Fruit fly (Drosophila melanogaster) whole organism, embryonic: ENCODE results near the gene chrb.

Experiments used
- Asciz ChIP-seq: fragments of 200-800 bp; sonication (Bioruptor generic); optimal IDR thresholded peaks from 2 replicates; lab custom pipeline; 2017; ENCODE audit warnings: missing biosample characterization, mild to moderate bottlenecking, missing genetic modification characterization, missing genetic modification reagents
- Atf-2 ChIP-seq: fragments of 200-800 bp; sonication (Bioruptor generic); optimal IDR thresholded peaks from 2 replicates; lab custom pipeline; 2016; ENCODE audit warnings: missing biosample characterization, missing genetic modification characterization
- CG10565 ChIP-seq: fragments of 200-800 bp; sonication (Bioruptor generic); optimal IDR thresholded peaks from 3 replicates; lab custom pipeline; 2016; ENCODE audit warnings: missing biosample characterization, mild to moderate bottlenecking, missing genetic modification characterization
- CG11695 ChIP-seq: fragments of 200-800 bp; sonication (Bioruptor generic); IDR thresholded peaks from 3 replicates; pipeline ENCODE4 v1.3.6; 2022; ENCODE audit warnings: missing biosample characterization, missing genetic modification characterization
- CG12104 ChIP-seq: fragments of 200-800 bp; sonication (Bioruptor generic); optimal IDR thresholded peaks from 3 replicates; lab custom pipeline; 2016; ENCODE audit warnings: missing biosample characterization, missing genetic modification characterization
- CG12236 ChIP-seq: fragments of 200-800 bp; sonication (Bioruptor generic); optimal IDR thresholded peaks from 2 replicates; lab custom pipeline; 2016; ENCODE audit warnings: missing biosample characterization, missing genetic modification characterization
- CG12299 ChIP-seq: fragments of 200-800 bp; sonication (Bioruptor generic); optimal IDR thresholded peaks from 2 replicates; lab custom pipeline; 2018; ENCODE audit warnings: missing biosample characterization, mild to moderate bottlenecking, missing genetic modification characterization
- CG14965 ChIP-seq: fragments of 200-800 bp; sonication (Bioruptor generic); optimal IDR thresholded peaks from 2 replicates; lab custom pipeline; 2016; ENCODE audit warnings: missing biosample characterization, missing genetic modification characterization, borderline replicate concordance
- CG15073 ChIP-seq: fragments of 200-800 bp; sonication (Bioruptor generic); optimal IDR thresholded peaks from 2 replicates; lab custom pipeline; 2016; ENCODE audit warnings: missing biosample characterization, missing genetic modification characterization
- CG16813 ChIP-seq: fragments of 200-800 bp; sonication (Bioruptor generic); IDR thresholded peaks from 3 replicates; pipeline ENCODE4 v1.3.6; 2022; ENCODE audit warnings: missing biosample characterization, missing genetic modification characterization; ENCODE audit not compliant: partially characterized antibody
- CG17612 ChIP-seq: fragments of 200-800 bp; sonication (Bioruptor generic); IDR thresholded peaks from 2 replicates; pipeline ENCODE4 v1.3.6; 2022; ENCODE audit warnings: missing biosample characterization, missing genetic modification characterization
- CG2116 ChIP-seq: fragments of 200-800 bp; sonication (Bioruptor generic); optimal IDR thresholded peaks from 3 replicates; lab custom pipeline; 2018; ENCODE audit warnings: missing biosample characterization, mild to moderate bottlenecking, missing genetic modification characterization
- CG2889 ChIP-seq: fragments of 200-800 bp; sonication (Bioruptor generic); IDR thresholded peaks from 3 replicates; pipeline ENCODE4 v1.3.6; 2022; ENCODE audit warnings: missing biosample characterization, missing genetic modification characterization
- CG30403 ChIP-seq: fragments of 200-800 bp; sonication (Bioruptor generic); optimal IDR thresholded peaks from 3 replicates; lab custom pipeline; 2016; ENCODE audit warnings: missing biosample characterization, missing genetic modification characterization
- CG3065 ChIP-seq: fragments of 200-800 bp; sonication (Bioruptor generic); optimal IDR thresholded peaks from 2 replicates; lab custom pipeline; 2016; ENCODE audit warnings: missing biosample characterization, missing genetic modification characterization
- CG32772 ChIP-seq: fragments of 200-800 bp; sonication (Bioruptor generic); IDR thresholded peaks from 2 replicates; pipeline ENCODE4 v1.3.6; 2022; ENCODE audit warnings: missing biosample characterization, missing genetic modification characterization
- CG5180 ChIP-seq: fragments of 200-800 bp; sonication (Bioruptor generic); optimal IDR thresholded peaks from 3 replicates; lab custom pipeline; 2017; ENCODE audit warnings: missing biosample characterization, missing genetic modification characterization, mild to moderate bottlenecking, moderate library complexity, missing genetic modification reagents
- CG6654 ChIP-seq: fragments of 200-800 bp; sonication (Bioruptor generic); optimal IDR thresholded peaks from 2 replicates; lab custom pipeline; 2017; ENCODE audit warnings: missing biosample characterization, mild to moderate bottlenecking, missing genetic modification characterization
- CG6813 ChIP-seq: fragments of 200-800 bp; sonication (Bioruptor generic); optimal IDR thresholded peaks from 2 replicates; lab custom pipeline; 2017; ENCODE audit warnings: missing biosample characterization, missing genetic modification characterization, mild to moderate bottlenecking, moderate library complexity, missing genetic modification reagents
- CG7839 ChIP-seq: fragments of 200-800 bp; sonication (Bioruptor generic); optimal IDR thresholded peaks from 3 replicates; lab custom pipeline; 2018; ENCODE audit warnings: missing biosample characterization, mild to moderate bottlenecking, missing genetic modification characterization, moderate library complexity
- CG9932 ChIP-seq: fragments of 200-800 bp; sonication (Bioruptor generic); IDR thresholded peaks from 2 replicates; pipeline ENCODE4 v1.3.6; 2022; ENCODE audit warnings: missing biosample characterization, missing genetic modification characterization
- Ets97D ChIP-seq: fragments of 200-800 bp; sonication (Bioruptor generic); optimal IDR thresholded peaks from 3 replicates; lab custom pipeline; 2016; ENCODE audit warnings: missing biosample characterization, missing genetic modification characterization
- GATAe ChIP-seq: fragments of 200-800 bp; sonication (Bioruptor generic); conservative IDR thresholded peaks from 2 replicates; pipeline ENCODE4 v1.3.6; 2022; ENCODE audit warnings: missing biosample characterization, missing genetic modification characterization
- H15 ChIP-seq: fragments of 200-800 bp; sonication (Bioruptor generic); IDR thresholded peaks from 3 replicates; pipeline ENCODE4 v1.3.6; 2022; ENCODE audit warnings: missing biosample characterization, missing genetic modification characterization
- Lhr ChIP-seq: fragments of 200-800 bp; sonication (Bioruptor generic); optimal IDR thresholded peaks from 3 replicates; lab custom pipeline; 2017; ENCODE audit warnings: mild to moderate bottlenecking, missing biosample characterization, missing genetic modification reagents, missing genetic modification characterization
- Meics ChIP-seq: fragments of 200-800 bp; sonication (Bioruptor generic); optimal IDR thresholded peaks from 2 replicates; lab custom pipeline; 2017; ENCODE audit warnings: missing biosample characterization, mild to moderate bottlenecking, missing genetic modification characterization
- Mrtf ChIP-seq: fragments of 200-800 bp; sonication (Bioruptor generic); IDR thresholded peaks from 3 replicates; pipeline ENCODE4 v1.3.6; 2022; ENCODE audit warnings: missing biosample characterization, missing genetic modification characterization
- Nf-YA ChIP-seq: fragments of 200-800 bp; sonication (Bioruptor generic); IDR thresholded peaks from 2 replicates; pipeline ENCODE4 v1.3.6; 2022; ENCODE audit warnings: missing biosample characterization, missing genetic modification characterization
- Nf-YC ChIP-seq: fragments of 200-800 bp; optimal IDR thresholded peaks from 3 replicates; lab custom pipeline; 2019; ENCODE audit warnings: missing biosample characterization, mild to moderate bottlenecking, missing genetic modification characterization, moderate library complexity
- bab2 ChIP-seq: fragments of 200-800 bp; sonication (Bioruptor generic); optimal IDR thresholded peaks from 2 replicates; lab custom pipeline; 2016; ENCODE audit warnings: missing biosample characterization, missing genetic modification characterization
- chif ChIP-seq, 2 experiments: fragments of 200-800 bp; sonication (Bioruptor generic); optimal IDR thresholded peaks; 3 replicates each; lab custom pipeline; 2016; ENCODE audit warnings: missing biosample characterization in 2 of 2, missing genetic modification characterization in 2 of 2
- crp ChIP-seq, 2 experiments: fragments of 200-800 bp; sonication (Bioruptor generic); optimal IDR thresholded peaks; 2 replicates in 1 of 2; 3 replicates in 1 of 2; lab custom pipeline; 2017; ENCODE audit warnings: missing biosample characterization in 2 of 2, missing genetic modification characterization in 2 of 2, mild to moderate bottlenecking in 1 of 2, moderate library complexity in 1 of 2
- dimm ChIP-seq: fragments of 200-800 bp; sonication (Bioruptor generic); IDR thresholded peaks from 2 replicates; pipeline ENCODE4 v1.3.6; 2022; ENCODE audit warnings: missing biosample characterization, missing genetic modification characterization
- gfzf ChIP-seq: fragments of 200-800 bp; sonication (Bioruptor generic); optimal IDR thresholded peaks from 2 replicates; lab custom pipeline; 2016; ENCODE audit warnings: missing biosample characterization, mild to moderate bottlenecking, missing genetic modification characterization, moderate library complexity
- kni ChIP-seq: fragments of 200-800 bp; sonication (Bioruptor generic); optimal IDR thresholded peaks from 3 replicates; lab custom pipeline; 2017; ENCODE audit warnings: mild to moderate bottlenecking, missing biosample characterization, missing genetic modification reagents, missing genetic modification characterization
- lov ChIP-seq, 2 experiments: fragments of 200-800 bp in 1 of 2; fragments of >200 bp in 1 of 2; sonication (Bioruptor generic) in 1 of 2; IDR thresholded peaks in 1 of 2; optimal IDR thresholded peaks in 1 of 2; 2 replicates in 1 of 2; 3 replicates in 1 of 2; pipeline versions ENCODE4 v1.3.6 to Lab custom; 2017 to 2022; ENCODE audit warnings: missing biosample characterization in 1 of 2, missing genetic modification characterization in 1 of 2
- nom ChIP-seq: fragments of 200-800 bp; sonication (Bioruptor generic); optimal IDR thresholded peaks from 2 replicates; lab custom pipeline; 2017; ENCODE audit warnings: missing biosample characterization, missing genetic modification characterization, mild to moderate bottlenecking, moderate library complexity, missing genetic modification reagents
- ranshi ChIP-seq: fragments of 200-800 bp; sonication (Bioruptor generic); IDR thresholded peaks from 2 replicates; pipeline ENCODE4 v1.3.6; 2022; ENCODE audit warnings: missing biosample characterization, missing genetic modification characterization
- row ChIP-seq: fragments of 200-800 bp; sonication (Bioruptor generic); IDR thresholded peaks from 3 replicates; pipeline ENCODE4 v1.3.6; 2022; ENCODE audit warnings: missing biosample characterization, missing genetic modification characterization
- run ChIP-seq: fragments of 200-800 bp; sonication (Bioruptor generic); optimal IDR thresholded peaks from 3 replicates; lab custom pipeline; 2018; ENCODE audit warnings: missing biosample characterization, mild to moderate bottlenecking, missing genetic modification characterization
- sc ChIP-seq, 3 experiments: fragments of >200 bp in 2 of 3; fragments of 200-800 bp in 1 of 3; sonication (Bioruptor generic) in 1 of 3; optimal IDR thresholded peaks; 2 replicates in 2 of 3; 3 replicates in 1 of 3; lab custom pipeline; 2017; ENCODE audit warnings: mild to moderate bottlenecking in 1 of 3, missing biosample characterization in 1 of 3, missing genetic modification characterization in 1 of 3, missing genetic modification reagents in 1 of 3
- schlank ChIP-seq: fragments of 200-800 bp; sonication (Bioruptor generic); optimal IDR thresholded peaks from 2 replicates; lab custom pipeline; 2018; ENCODE audit warnings: missing biosample characterization, mild to moderate bottlenecking, missing genetic modification characterization
- seq ChIP-seq: fragments of 200-800 bp; sonication (Bioruptor generic); IDR thresholded peaks from 2 replicates; pipeline ENCODE4 v1.3.6; 2022; ENCODE audit warnings: missing biosample characterization, missing genetic modification characterization
- sqz ChIP-seq: fragments of 200-800 bp; sonication (Bioruptor generic); optimal IDR thresholded peaks from 3 replicates; lab custom pipeline; 2018; ENCODE audit warnings: missing biosample characterization, mild to moderate bottlenecking, missing genetic modification characterization
- sug ChIP-seq: fragments of 200-800 bp; optimal IDR thresholded peaks from 2 replicates; lab custom pipeline; 2019; ENCODE audit warnings: missing biosample characterization, mild to moderate bottlenecking, missing genetic modification characterization, moderate library complexity
- tio ChIP-seq: fragments of 200-800 bp; sonication (Bioruptor generic); optimal IDR thresholded peaks from 2 replicates; lab custom pipeline; 2017; ENCODE audit warnings: missing biosample characterization, missing genetic modification characterization, inconsistent platforms
- vvl ChIP-seq: fragments of 200-800 bp; sonication (Bioruptor generic); IDR thresholded peaks from 2 replicates; pipeline ENCODE4 v1.3.6; 2022; ENCODE audit warnings: missing biosample characterization, missing genetic modification characterization
- zf30C ChIP-seq: fragments of 200-800 bp; sonication (Bioruptor generic); optimal IDR thresholded peaks from 3 replicates; lab custom pipeline; 2018; ENCODE audit warnings: missing biosample characterization, mild to moderate bottlenecking, missing genetic modification characterization
- zfh1 ChIP-seq: fragments of 200-800 bp; sonication (Bioruptor generic); IDR thresholded peaks from 3 replicates; pipeline ENCODE4 v1.3.6; 2022; ENCODE audit warnings: missing biosample characterization, missing genetic modification characterization

Gene chrb

DNA sequence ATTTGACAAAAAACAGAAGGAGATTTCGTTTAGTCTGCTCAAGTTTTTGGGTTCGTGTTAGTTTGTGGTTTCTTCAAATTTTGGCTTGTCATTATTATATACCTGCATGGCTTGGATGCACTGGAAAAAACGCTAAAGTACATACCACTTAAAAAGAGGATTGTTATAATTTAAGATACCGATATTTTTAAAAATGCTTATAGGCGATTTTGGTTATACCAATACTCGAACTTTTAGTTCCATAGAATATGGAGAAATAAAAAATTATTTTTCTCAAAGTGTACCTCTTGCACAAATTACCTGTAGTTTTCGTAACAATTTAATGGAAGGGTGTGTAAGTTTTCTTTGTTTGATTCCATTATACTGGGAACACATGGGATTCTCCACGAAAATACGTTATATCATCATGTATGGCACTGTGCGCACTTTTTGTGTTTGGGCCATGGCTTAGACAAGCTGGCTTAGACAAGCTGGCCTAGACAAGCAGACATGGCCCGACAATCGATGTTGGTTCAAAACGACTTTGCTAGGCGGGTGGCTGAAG, 21.9 kb upstream of the chrb start, which contains the start of gene Fum3 (continued):
- TF ChIP-seq CG14965 (GFP tag; lab: Kevin White, UChicago) (no peak), CG7839 (tag; lab: Kevin White, UChicago) (no peak), CG5180 (GFP tag; lab: Kevin White, UChicago) (no peak), sc (optimal IDR thresholded peaks at IDR 0.05; lab: Kevin White, UChicago) (no peak), sc (GFP tag; optimal IDR thresholded peaks at IDR 0.05; lab: Kevin White, UChicago) (no peak), lov (optimal IDR thresholded peaks at IDR 0.05; lab: Kevin White, UChicago) (no peak), lov (GFP tag; IDR thresholded peaks at IDR 0.05; lab: Robert Waterston, UW) (no peak), CG10565 (GFP tag; lab: Kevin White, UChicago) (no peak), ranshi (GFP tag; lab: Robert Waterston, UW) (peak; percentile 19; the same call in 1 of the 2 replicates), CG15073 (no peak), Nf-YA (GFP tag; lab: Robert Waterston, UW) (no peak), dimm (GFP tag; lab: Robert Waterston, UW) (no peak), CG6813 (GFP tag; lab: Kevin White, UChicago) (no peak), CG16813 (GFP tag; lab: Robert Waterston, UW) (no peak), schlank (no peak), CG30403 (GFP tag; lab: Kevin White, UChicago) (no peak), sug (tag; lab: Kevin White, UChicago) (no peak), sqz (GFP tag; lab: Kevin White, UChicago) (no peak), CG2889 (no peak), CG11695 (GFP tag; lab: Robert Waterston, UW) (no peak), CG3065 (no peak), Ets97D (GFP tag; lab: Kevin White, UChicago) (no peak), chif (GFP tag; optimal IDR thresholded peaks at IDR 0.05; lab: Kevin White, UChicago) (peak in 1 of 2 experiments; percentile 13), CG9932 (GFP tag; lab: Robert Waterston, UW) (no peak), CG17612 (no peak), seq (no peak), row (GFP tag; lab: Robert Waterston, UW) (peak; percentile 45), Asciz (GFP tag; lab: Kevin White, UChicago) (no peak), CG6654 (GFP tag; lab: Kevin White, UChicago) (no peak), Lhr (GFP tag; lab: Kevin White, UChicago) (no peak), bab2 (GFP tag; lab: Kevin White, UChicago) (no peak), Atf-2 (GFP tag; lab: Kevin White, UChicago) (no peak), H15 (GFP tag; lab: Robert Waterston, UW) (no peak), CG12299 (tag; lab: Kevin White, UChicago) (no peak), zf30C (no peak), nom (GFP tag; lab: Kevin White, UChicago) (no peak), run (tag; lab: Kevin White, UChicago) (no peak), vvl (peak; percentile 6; the same call in 1 of the 2 replicates), CG2116 (no peak), CG32772 (GFP tag; lab: Robert Waterston, UW) (0 out of 2 replicates have a peak, but pooled peaks have one; percentile 18), Meics (no peak), crp (GFP tag; optimal IDR thresholded peaks at IDR 0.05; lab: Kevin White, UChicago) (no peak), Nf-YC (tag; lab: Kevin White, UChicago) (no peak), Mrtf (no peak), gfzf (GFP tag; lab: Kevin White, UChicago) (no peak), tio (peak; percentile 7), kni (GFP tag; lab: Kevin White, UChicago) (no peak), GATAe (GFP tag; lab: Robert Waterston, UW) (no peak), CG12104 (GFP tag; lab: Kevin White, UChicago) (no peak), zfh1 (GFP tag; lab: Robert Waterston, UW) (peak; percentile 70), CG12236 (GFP tag; lab: Kevin White, UChicago) (no peak)
